Worm (Caenorhabditis elegans) whole organism, L4 larva: Measurements from ENCODE around the gene F20D6.15.

ENCODE experiments used
- nhr-28 ChIP-seq: fragments of 150-350 bp; optimal IDR thresholded peaks from 2 replicates; lab custom pipeline; 2014; ENCODE audit warnings: missing biosample characterization, missing genetic modification characterization
- unc-62 ChIP-seq, 3 experiments: fragments of 150-350 bp in 1 of 3; sonication (generic microtip); optimal IDR thresholded peaks in 2 of 3; peaks in 1 of 3; 1 replicate in 1 of 3; 2 replicates in 2 of 3; lab custom pipeline; 2014 to 2017; ENCODE audit warnings: missing biosample characterization in 3 of 3, missing genetic modification characterization in 3 of 3, missing genetic modification reagents in 3 of 3, missing genotype in 1 of 3

DNA sequence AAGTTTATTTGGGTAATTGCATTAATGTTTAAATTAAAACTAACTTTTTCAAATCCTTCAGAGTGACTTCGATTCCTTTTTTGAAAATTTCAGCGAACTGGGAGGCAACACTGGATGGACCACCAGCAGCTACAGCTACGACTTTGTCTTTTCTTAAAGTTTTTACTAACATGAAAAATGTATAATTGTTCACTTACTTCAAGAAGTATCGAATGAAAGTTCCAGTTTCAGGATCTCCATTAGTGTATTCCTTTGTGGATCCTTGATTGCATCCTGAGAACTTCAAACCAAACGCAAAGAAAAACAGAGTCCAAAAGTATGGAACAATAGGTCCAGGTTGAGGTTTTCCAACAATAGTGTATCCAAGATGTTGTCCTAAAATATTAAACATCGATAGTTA lies 8.7 kb upstream of the F20D6.15 start:
- peak in 1 of 2 experiments; percentile 92 for TF ChIP-seq unc-62 (GFP tag; optimal IDR thresholded peaks at IDR 0.05 in 1 of 2; lab: Kevin White, UChicago)
- TF ChIP-seq unc-62 (tag; optimal IDR thresholded peaks at IDR 0.05; lab: Kevin White, UChicago) = no peak
- TF ChIP-seq nhr-28 (tag; lab: Kevin White, UChicago) = no peak
